Worm (Caenorhabditis elegans): ENCODE data around the gene dpy-31.

Gene dpy-31

DNA sequence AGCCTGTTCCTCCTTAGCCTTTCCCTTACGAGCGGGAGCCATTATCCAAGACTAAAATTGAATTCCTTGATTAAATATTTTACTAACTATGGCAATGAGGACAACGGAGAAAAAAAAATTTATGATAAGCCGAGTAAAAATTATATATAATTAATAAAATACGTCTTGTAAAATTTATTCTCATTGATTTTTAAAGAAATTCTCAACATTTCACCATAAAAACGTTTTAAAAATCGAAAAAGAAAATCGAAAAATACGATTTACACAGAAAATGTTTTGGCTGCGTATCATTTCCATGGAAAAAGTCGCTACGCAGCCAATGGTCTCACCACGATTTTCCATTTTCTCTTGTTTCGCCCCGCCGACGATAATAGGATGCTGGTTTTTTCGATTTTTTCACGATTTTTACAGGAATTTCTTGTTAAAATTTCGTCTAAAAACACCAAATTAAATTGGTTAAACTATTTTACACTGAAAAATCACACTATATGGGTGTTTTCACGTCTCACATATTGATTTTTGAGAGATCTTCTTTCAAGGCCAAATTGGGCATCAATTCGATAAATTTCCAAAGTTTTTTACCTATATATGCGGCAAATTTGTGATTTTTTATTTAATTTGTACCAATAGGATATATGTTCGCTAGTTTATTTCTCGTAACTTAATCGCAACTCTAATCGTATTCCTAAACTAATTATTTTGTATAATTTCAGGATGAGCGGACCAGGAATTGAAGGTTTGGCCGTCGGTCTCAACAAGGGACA, 22.3 kb upstream of the dpy-31 start, which contains the start of the genes rps-14 and rpl-36:
Gene rps-14 (minus strand): TSS at position 51 of the 764 bp plus-strand sequence.
Gene rpl-36 (plus strand): TSS at position 714 of the 764 bp plus-strand sequence.
- TF ChIP-seq unc-62 (GFP tag; optimal IDR thresholded peaks at IDR 0.05): no peak

DNA sequence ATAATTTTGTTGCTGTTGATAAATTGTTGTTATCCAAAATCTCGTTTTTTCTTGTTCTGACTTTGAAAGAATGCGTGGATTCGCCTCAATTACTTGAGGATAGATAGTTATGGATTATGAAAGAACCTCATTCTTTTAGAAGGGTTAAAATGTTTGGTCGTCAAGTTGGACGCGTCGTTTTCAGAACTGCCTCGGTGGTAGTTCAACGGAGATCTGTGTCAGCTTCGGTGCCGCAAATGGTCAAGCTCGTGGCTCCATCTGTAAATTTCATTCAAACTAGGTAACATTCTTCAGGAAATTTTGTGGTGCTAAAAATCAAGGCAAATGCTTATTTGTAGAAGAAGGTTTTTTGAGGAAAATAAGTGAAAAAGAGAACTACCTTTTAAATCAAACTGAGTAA, 21.4 kb upstream of the dpy-31 start, which contains the start of gene ndab-2:
Gene ndab-2 (plus strand): TSS at position 140 of the 400 bp plus-strand sequence.
- no peak for TF ChIP-seq unc-62 (GFP tag; optimal IDR thresholded peaks at IDR 0.05)

DNA sequence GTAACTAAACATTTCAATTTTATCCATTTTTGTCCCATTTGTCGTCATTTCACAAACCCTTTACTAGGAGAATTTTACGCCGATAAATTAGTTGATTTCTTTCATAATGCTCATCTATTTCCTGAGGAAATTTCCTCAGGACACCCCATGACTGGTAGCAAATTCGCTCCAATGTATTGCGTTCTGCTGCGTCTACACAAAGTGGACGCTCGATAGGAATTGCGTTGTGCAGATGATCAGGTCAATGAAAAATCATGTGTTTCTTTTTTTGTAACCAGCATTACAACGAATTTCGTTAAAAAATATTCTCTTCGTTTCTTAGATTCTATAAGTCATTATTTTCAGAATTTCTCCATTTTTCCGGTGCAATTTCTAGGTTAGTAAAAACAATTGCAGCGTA, 20.2 kb upstream of the dpy-31 start, which contains the start of gene epg-4:
Gene epg-4 (plus strand): TSS at position 346 of the 400 bp plus-strand sequence.
- no peak for TF ChIP-seq unc-62 (GFP tag; optimal IDR thresholded peaks at IDR 0.05)

DNA sequence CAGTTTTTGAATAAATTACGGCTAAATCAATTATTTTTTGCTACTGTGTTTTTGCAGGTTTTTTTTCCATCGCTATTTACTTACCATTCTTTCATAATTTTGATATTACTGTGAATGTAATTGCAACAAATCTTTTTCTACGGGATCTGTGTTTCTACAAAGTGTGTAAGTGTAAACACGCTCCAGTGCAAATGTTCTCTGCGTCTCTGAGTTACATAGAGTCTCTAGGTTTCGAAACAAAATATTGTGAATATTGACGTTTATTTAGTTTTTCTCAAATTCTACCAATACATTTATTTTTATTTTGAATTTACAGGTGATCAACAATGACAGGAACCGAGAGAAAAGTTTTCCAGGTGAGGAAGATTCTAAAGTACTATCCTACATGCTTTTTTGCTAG, 18.0 kb upstream of the dpy-31 start, which contains the start of gene yju-2:
Gene yju-2 (plus strand): TSS at position 315 of the 400 bp plus-strand sequence.
- no peak for TF ChIP-seq unc-62 (GFP tag; optimal IDR thresholded peaks at IDR 0.05)

DNA sequence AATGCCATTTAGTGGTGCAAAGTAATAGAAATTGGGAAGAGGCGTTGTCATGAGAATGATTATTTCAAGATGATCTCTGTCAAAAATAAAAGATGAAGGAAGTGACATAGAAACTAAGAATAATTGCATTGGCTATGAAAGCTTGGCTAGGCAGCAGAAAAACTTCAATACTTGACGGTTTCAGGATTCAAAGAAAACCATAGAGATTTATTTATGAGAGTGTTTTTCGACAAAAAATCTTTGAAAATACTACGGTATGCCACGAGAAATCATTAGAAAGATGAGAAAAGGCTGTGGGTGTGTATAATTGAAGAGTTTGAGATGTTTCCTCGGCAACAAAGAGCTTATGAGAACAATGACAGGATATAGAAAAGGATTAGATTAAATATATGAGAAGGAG, 16.5 kb upstream of the dpy-31 start, which contains the start of gene F37C12.14:
Gene F37C12.14 (minus strand): TSS at position 101 of the 400 bp plus-strand sequence.
- no peak for TF ChIP-seq unc-62 (GFP tag; optimal IDR thresholded peaks at IDR 0.05)

DNA sequence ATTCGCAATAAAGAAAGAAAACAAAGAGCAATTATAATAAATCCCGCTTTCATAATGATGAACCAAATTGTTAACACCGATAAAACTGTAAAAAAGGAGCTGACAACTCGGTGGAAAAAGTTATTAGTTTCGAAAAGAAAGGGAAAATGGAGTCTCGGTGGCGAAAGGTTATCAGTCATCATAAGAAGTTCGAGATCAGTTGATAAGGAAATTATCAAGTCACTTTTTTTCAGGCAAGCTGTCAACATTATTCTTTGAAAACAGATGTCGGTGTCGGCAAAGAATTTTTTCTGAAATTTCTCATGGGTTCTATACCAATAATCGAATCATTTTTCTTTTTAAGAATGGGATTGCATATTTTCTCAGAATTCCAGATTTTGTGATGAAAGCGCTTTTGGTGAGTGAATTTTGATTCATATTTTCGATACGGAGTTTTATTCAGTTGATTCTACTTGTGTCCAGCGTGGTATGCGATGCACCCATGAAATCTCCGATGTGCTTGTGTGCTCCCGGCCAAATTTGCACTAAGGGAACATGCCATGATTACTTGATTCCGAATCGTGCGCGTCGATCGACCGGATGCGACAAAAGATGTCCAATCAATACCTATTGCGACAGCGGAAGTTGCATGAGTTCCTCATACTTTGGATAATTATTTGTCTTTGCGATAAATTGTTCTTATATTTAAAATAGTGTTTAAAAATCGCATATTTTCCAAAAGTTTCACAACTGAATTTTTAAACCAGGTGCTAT, 13.5 kb upstream of the dpy-31 start, which contains the start of the genes F37C12.21 and F37C12.10:
Gene F37C12.21 (plus strand): TSS at position 58 of the 753 bp plus-strand sequence.
Gene F37C12.10 (minus strand): TSS at position 85 of the 753 bp plus-strand sequence.
- no peak for TF ChIP-seq unc-62 (GFP tag; optimal IDR thresholded peaks at IDR 0.05)

DNA sequence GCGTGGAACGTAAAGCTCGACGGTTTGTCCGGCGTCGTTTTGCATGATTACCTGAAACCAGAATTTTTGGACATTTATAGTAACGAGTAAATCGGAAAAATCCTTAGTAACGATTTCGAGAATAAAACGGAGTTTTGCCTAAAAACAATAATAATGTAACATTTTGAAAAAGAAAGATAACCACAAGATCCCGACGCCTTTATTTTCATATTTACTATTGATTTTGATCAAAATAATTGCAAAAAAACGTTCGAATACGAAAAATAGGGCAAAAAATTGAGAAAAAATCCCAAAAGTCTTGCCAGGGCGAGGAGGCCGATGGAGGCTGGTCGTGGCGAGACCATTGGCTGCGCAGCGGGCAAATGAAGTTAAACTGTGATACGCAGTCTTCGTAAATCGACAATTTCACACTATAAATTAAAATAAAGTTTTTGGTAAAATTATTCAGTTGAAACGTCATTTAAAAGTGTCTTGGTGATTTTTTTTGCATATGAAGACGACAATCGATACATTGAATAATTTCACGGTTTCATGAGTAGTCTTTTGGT, 12.4 kb upstream of the dpy-31 start, which contains the start of gene rps-21:
Gene rps-21 (minus strand): TSS at position 51 of the 548 bp plus-strand sequence.
- TF ChIP-seq unc-62 (GFP tag; optimal IDR thresholded peaks at IDR 0.05): no peak

DNA sequence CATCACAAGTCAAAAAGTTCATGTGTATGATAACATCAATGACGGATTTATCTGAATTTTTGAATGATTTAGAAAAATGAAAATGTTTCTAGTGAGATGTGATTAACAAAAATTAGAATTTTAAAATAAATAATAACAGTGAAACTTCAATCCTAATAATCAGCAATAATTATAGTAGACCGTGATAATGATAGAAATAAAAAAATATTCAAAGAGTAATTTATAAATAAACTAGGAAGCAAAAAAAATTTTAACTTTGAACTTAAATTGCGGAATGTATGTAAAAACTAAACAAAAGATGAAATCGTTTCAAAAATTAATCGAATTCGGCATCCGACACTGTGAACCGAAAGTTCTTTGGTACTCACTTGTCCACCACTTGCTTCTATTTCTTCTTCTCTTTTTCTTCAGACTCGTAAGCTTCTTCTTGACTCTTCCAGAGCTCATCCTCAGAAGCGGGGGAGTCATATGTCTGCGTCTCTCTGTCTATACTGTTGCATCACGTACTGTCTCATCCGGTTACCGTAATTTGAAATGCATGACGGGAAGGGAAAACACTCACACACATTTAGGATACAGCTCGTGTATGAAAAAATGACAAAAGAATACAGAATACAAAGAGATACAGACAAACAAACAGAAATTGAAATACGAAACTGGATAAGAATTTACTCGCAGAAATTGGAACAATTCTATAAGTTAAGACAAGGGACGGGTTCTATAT, 8.9 kb upstream of the dpy-31 start, which contains the start of gene mec-14:
Gene mec-14 (minus strand): TSS at position 51 of the 724 bp plus-strand sequence.
- no peak for TF ChIP-seq unc-62 (GFP tag; optimal IDR thresholded peaks at IDR 0.05)

DNA sequence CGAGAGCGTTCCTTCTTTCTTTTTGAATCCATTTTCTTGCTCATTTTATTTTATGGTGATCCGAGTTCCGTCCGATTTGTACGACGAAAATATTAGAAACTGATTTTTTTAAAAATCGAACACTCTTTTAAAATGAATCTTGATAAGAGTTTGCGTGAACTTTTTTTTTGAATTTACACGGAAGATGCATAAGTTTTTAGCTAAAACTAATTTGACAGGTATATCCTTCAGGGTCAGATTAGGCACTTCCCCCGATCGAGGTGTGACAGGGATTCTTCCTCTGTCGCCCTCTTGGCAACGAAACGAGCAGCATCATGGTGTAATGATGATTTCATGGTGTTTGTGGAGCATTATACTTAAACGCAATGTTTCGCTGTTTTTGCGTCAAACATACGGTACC, 6.7 kb upstream of the dpy-31 start, which contains the start of gene F37C12.18:
Gene F37C12.18 (minus strand): TSS at position 101 of the 400 bp plus-strand sequence.
- no peak for TF ChIP-seq unc-62 (GFP tag; optimal IDR thresholded peaks at IDR 0.05)

DNA sequence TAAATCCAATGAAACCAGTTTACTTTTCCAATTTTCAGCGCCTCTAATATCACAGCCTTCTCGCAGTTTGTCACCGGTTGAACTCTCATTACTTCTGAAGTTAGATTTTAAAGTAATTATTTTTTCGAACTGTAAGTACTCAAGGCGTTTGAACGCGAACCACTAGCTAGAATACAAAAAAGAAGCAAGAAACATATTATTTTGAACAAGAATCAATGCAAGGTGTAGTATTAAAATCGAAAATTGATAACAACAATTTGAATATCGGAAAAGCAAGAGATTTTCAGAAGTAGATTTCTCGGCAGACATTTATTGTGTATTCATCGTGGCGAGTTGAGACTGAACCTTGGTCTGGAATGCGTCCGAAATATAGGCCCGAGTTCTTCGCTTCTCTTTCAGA, 4.0 kb upstream of the dpy-31 start, which contains the start of gene exos-9:
Gene exos-9 (minus strand): TSS at position 101 of the 400 bp plus-strand sequence.
- TF ChIP-seq unc-62 (GFP tag; optimal IDR thresholded peaks at IDR 0.05): no peak

DNA sequence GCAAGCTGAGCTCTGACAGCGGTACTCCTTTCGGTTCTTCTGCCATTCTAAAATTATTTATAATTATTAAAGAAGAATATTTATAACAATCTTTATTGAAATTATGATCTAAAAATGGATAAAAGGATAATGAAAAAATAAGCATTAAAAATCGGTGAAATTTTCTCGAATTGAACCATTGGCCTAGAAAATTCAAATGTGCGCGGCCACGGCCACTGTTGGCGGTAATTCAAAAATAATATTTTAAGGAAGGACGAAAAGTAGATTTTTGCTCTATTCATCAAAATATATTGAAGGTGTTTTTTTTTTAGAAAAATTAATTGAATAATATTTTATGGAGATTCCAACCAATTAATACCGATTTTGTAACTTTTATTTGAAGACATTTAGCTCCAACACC, 3.2 kb upstream of the dpy-31 start, which contains the start of gene pfd-5:
Gene pfd-5 (minus strand): TSS at position 47 of the 400 bp plus-strand sequence.
- TF ChIP-seq unc-62 (GFP tag; optimal IDR thresholded peaks at IDR 0.05): no peak

DNA sequence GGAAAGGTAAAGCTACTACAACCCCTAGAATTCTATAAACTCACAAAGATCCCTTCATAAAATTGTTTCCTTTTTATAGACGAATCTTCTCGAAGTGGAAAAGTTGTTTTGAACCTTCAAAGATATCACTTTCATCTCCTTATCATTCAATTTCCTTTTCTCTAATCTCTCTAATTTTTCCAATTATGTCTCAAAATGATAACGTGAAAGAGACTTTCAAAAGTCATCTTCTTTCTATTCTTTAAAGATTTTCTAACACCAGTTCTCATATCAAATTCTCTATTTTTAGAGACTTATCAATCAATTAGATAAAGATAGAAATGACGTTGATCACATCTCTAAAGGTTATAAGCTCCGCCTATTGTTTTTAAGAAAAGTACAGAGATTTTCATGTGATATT, 2.5 kb upstream of the dpy-31 start:
- no peak for TF ChIP-seq unc-62 (GFP tag; optimal IDR thresholded peaks at IDR 0.05)

DNA sequence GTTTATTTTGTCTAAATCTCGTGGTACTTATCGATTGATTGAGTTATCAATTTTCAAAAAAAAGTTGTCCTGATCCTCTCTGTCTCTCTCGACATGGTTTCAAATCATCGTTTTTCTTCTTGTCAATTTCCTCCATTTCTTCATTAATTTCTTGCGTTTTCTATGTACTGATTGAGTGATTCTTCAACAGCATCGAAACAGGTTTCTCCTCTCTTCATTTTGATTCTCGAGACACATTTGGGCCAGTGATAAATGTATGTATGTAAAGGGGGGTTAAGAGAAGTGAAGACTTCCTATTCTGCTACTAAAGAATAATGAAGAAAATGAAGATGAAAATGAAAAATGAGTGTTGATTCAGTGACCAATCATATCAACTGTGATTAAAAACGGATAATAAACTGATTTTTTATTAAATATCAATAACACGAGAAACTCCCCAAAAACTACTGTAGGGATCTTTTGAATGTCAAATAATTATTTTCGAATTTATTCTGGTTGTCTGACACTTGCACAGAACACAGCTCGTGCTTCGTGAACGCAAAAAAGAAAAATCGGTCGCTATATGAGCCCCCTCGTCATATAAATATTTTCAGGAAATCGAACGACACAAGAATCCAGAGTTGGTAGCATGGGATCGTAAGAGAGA, 1.2 kb downstream of the dpy-31 start:
- TF ChIP-seq unc-62 (GFP tag; optimal IDR thresholded peaks at IDR 0.05): no peak

DNA sequence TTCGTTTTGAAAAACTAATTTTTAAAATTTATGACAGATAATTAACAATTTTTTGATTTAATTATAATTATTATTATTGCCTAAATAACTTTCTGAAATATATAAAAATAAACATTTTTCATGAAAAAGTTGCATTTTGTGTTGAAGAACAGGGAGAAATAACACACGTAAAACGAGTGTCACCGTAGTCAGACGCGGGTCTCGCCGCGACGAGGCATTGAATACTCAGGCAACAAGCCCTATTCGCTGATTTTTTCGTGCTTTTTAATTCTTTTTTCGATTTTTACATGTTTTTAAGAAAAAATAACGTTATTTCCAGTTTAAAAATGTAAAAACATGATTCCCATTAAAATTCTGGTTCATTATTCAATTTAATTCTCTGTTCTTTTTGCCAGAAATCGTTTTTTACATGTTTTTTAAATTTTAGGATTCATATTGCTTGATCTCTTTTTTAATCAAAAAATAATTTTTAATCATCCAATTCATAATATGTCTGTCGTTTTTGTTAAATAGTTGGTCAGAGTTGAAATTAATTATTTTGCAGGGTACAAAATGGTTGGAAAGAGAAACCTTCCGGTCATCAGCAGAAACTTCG, 6.0 kb downstream of the dpy-31 start, which contains the start of gene rpl-6:
Gene rpl-6 (plus strand): TSS at position 545 of the 595 bp plus-strand sequence.
- TF ChIP-seq unc-62 (GFP tag; optimal IDR thresholded peaks at IDR 0.05): no peak
